Worm (Caenorhabditis elegans): ENCODE measurements around the gene orc-4.

orc-4 gene

DNA sequence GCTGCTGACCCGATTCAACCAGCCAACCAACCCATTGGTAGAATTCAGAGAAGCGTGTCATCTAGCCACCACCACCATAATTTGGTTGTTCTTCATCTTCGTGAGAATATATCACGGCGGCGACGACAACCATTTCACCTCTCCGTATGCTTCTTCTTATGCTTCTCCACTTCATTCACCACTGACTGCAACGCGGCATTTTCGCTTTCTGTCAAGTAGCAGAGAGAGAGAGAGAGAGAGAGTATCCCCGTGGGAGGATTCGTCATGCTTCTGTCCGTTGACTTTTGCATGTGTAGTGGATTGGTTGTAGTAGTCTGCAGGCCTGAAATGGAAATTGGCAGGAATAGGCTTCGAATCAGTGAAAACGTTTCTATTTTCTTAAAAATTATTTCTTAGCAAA is 25.9 kb downstream of the orc-4 start:
- TF ChIP-seq nhr-129 (tag; optimal IDR thresholded peaks at IDR 0.05) = no peak
- TF ChIP-seq nhr-25 (tag; optimal IDR thresholded peaks at IDR 0.05) = no peak
- TF ChIP-seq sem-4 (tag; optimal IDR thresholded peaks at IDR 0.05) = no peak
- TF ChIP-seq ZK546.5 (tag; optimal IDR thresholded peaks at IDR 0.05) = no peak
- no peak for TF ChIP-seq unc-39 (tag; optimal IDR thresholded peaks at IDR 0.05)
- no peak for TF ChIP-seq mbf-1 (tag; optimal IDR thresholded peaks at IDR 0.05)

DNA sequence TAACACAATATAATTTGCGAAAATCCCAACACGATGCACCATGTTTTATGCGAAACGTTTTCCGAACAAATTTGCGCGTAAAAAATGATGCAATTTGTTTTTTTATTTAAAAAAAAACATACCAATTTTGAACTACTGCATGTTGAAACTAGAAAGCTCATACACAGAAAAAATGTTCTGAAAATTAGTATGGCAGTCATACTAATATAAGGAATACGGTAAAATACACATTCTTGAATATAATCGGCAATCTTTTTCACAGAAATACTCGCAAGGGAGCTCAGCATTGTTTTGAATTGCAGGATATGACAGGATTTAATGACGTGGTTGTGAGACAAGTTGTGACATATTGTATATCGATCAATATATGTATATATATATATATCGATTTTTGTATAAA is 33.0 kb downstream of the orc-4 start, which contains the start of gene Y39A1A.16:
TSS of gene Y39A1A.16 (plus strand) at position 301 of the 400 bp plus-strand sequence.
- TF ChIP-seq ztf-11 (tag; optimal IDR thresholded peaks at IDR 0.05) (no peak), ZK546.5 (tag; optimal IDR thresholded peaks at IDR 0.05) (no peak), dmd-4 (tag; optimal IDR thresholded peaks at IDR 0.05) (no peak), ceh-16 (tag; optimal IDR thresholded peaks at IDR 0.05) (no peak), R02D3.7 (tag; optimal IDR thresholded peaks at IDR 0.05) (no peak), fos-1 (tag; optimal IDR thresholded peaks at IDR 0.05) (no peak), lin-13 (GFP tag; optimal IDR thresholded peaks at IDR 0.05) (no peak), crh-2 (tag; optimal IDR thresholded peaks at IDR 0.05) (no peak), nhr-11 (tag; optimal IDR thresholded peaks at IDR 0.05) (no peak), nhr-237 (tag; optimal IDR thresholded peaks at IDR 0.05) (no peak), elt-1 (tag; optimal IDR thresholded peaks at IDR 0.05) (no peak), elt-3 (tag; optimal IDR thresholded peaks at IDR 0.05) (no peak), Y55F3AM.14 (GFP tag; optimal IDR thresholded peaks at IDR 0.05) (no peak), unc-62 (GFP tag; optimal IDR thresholded peaks at IDR 0.05) (no peak), nhr-25 (tag; optimal IDR thresholded peaks at IDR 0.05) (no peak), sma-3 (GFP tag; optimal IDR thresholded peaks at IDR 0.05) (no peak), mbf-1 (tag; optimal IDR thresholded peaks at IDR 0.05) (no peak), nhr-6 (tag; optimal IDR thresholded peaks at IDR 0.05) (no peak), C34F6.9 (tag; optimal IDR thresholded peaks at IDR 0.05) (no peak)

DNA sequence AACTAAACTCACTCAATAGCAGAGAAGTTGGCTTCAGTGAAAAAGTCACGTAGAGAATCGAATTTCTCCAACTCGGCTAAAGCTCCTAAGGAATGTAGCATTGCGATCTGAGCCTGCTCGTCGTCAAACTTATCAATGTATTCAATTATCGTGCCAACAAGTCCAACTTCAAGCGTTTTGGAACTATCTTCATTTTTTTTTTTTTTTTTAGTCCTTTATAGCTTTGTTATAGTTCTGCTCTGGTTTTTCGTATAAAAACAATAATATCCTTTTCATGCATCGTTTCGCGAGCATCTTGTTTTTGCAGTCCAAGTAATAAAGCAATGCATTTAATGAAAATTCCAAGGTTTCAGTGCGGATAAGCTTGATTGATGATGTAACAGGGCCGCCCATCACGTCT is 43.1 kb downstream of the orc-4 start, which contains the start of gene Y39A1A.31:
TSS of gene Y39A1A.31 (minus strand) at position 101 of the 400 bp plus-strand sequence.
- TF ChIP-seq skn-1 (tag; optimal IDR thresholded peaks at IDR 0.05) = no peak
- no peak for TF ChIP-seq crh-2 (tag; optimal IDR thresholded peaks at IDR 0.05)
- no peak for TF ChIP-seq nhr-10 (tag; optimal IDR thresholded peaks at IDR 0.05)
- no peak for TF ChIP-seq blmp-1 (tag; optimal IDR thresholded peaks at IDR 0.05; ENCODE audit: insufficient read depth)

DNA sequence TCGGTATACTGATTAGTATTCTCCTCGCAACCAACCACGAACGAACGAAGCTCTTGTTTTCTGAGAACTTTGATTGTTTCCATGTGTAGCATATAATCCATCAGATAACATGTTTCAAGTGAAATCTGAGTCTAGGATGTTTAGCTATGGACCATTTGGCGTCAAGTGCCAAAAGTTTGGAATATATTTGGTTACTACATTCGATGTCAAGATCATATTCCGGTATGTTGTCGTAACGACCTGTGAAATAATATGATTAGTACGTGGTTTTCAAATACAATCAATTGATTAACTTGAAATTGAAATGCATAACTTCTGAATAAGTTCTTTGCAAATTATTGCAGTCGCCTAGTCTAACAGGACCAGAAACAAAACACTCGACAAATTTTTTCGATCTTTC is 45.0 kb downstream of the orc-4 start, which contains the start of gene Y39A1A.17:
TSS of gene Y39A1A.17 (minus strand) at position 101 of the 400 bp plus-strand sequence.
- TF ChIP-seq sma-3 (GFP tag; optimal IDR thresholded peaks at IDR 0.05) (no peak), ceh-82 (tag; optimal IDR thresholded peaks at IDR 0.05) (no peak), fos-1 (tag; optimal IDR thresholded peaks at IDR 0.05) (no peak), elt-3 (tag; optimal IDR thresholded peaks at IDR 0.05) (no peak), nhr-6 (tag; optimal IDR thresholded peaks at IDR 0.05) (no peak), ztf-4 (tag; optimal IDR thresholded peaks at IDR 0.05) (no peak), unc-55 (GFP tag; optimal IDR thresholded peaks at IDR 0.05) (no peak), unc-39 (tag; optimal IDR thresholded peaks at IDR 0.05) (no peak), lin-11 (tag; optimal IDR thresholded peaks at IDR 0.05) (no peak), lsy-2 (tag; optimal IDR thresholded peaks at IDR 0.05) (no peak), nhr-77 (tag; optimal IDR thresholded peaks at IDR 0.05) (no peak), nhr-237 (tag; optimal IDR thresholded peaks at IDR 0.05) (no peak), nhr-10 (tag; optimal IDR thresholded peaks at IDR 0.05) (no peak), unc-62 (GFP tag; optimal IDR thresholded peaks at IDR 0.05) (no peak), zag-1 (tag; optimal IDR thresholded peaks at IDR 0.05) (no peak)

DNA sequence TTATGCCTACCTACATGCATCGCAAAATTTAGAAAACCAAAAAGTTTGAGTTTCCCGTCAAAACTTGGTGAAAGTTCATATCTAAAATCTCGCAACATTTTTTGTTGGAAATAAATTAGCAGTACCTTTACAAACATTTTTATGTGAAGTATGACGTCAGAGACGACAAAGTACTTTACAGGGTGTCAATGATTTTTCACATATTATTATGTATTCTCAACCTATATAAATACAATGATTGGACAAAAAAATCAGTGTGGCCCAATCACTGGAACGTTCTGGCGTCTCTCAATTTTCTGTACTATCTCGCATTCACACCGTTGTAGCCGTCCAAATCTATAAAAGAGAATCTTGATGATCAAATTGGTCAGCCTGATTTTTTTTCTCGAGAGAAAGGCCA is 48.3 kb downstream of the orc-4 start, which contains the start of the genes Y39A1A.18 and fmo-3:
TSS of gene Y39A1A.18 (minus strand) at position 192 of the 400 bp plus-strand sequence.
TSS of gene fmo-3 (plus strand) at position 388 of the 400 bp plus-strand sequence.
- no peak for TF ChIP-seq blmp-1 (tag; optimal IDR thresholded peaks at IDR 0.05; ENCODE audit: insufficient read depth)
- no peak for TF ChIP-seq alr-1 (tag; optimal IDR thresholded peaks at IDR 0.05)
- TF ChIP-seq ceh-16 (tag; optimal IDR thresholded peaks at IDR 0.05) = no peak
- TF ChIP-seq unc-55 (GFP tag; optimal IDR thresholded peaks at IDR 0.05) = no peak
- TF ChIP-seq mdl-1 (tag; optimal IDR thresholded peaks at IDR 0.05) = no peak
- TF ChIP-seq ztf-11 (tag; optimal IDR thresholded peaks at IDR 0.05) = no peak
- TF ChIP-seq ZK546.5 (tag; optimal IDR thresholded peaks at IDR 0.05) = no peak
- TF ChIP-seq crh-2 (tag; optimal IDR thresholded peaks at IDR 0.05) = no peak
- TF ChIP-seq nhr-6 (tag; optimal IDR thresholded peaks at IDR 0.05) = no peak
- no peak for TF ChIP-seq nhr-25 (tag; optimal IDR thresholded peaks at IDR 0.05)
- no peak for TF ChIP-seq nhr-10 (tag; optimal IDR thresholded peaks at IDR 0.05)
- no peak for TF ChIP-seq unc-39 (tag; optimal IDR thresholded peaks at IDR 0.05)
- TF ChIP-seq C34F6.9 (tag; optimal IDR thresholded peaks at IDR 0.05) = no peak
- TF ChIP-seq ztf-4 (tag; optimal IDR thresholded peaks at IDR 0.05) = no peak
- TF ChIP-seq R02D3.7 (tag; optimal IDR thresholded peaks at IDR 0.05) = no peak
